Worm (Caenorhabditis elegans) whole organism, young adult: Measurements from ENCODE around the gene C33D9.10.

Source experiments
- B0019.2 ChIP-seq: fragments of 200-800 bp; sonication (Bioruptor generic); conservative IDR thresholded peaks from 2 replicates; pipeline ENCODE4 v1.3.6; 2022; ENCODE audit warnings: missing genetic modification reagents, missing genetic modification characterization, missing compliant biosample characterization
- B0336.3 ChIP-seq: fragments of 200-800 bp; sonication (Bioruptor generic); IDR thresholded peaks from 2 replicates; pipeline ENCODE4 v1.3.6; 2022; ENCODE audit warnings: missing genetic modification characterization, missing compliant biosample characterization
- C06A6.2 ChIP-seq: fragments of 200-800 bp; sonication (Bioruptor generic); conservative IDR thresholded peaks from 2 replicates; pipeline ENCODE4 v1.3.6; 2022; ENCODE audit warnings: missing genetic modification characterization, missing compliant biosample characterization
- D2030.7 ChIP-seq: fragments of 200-800 bp; sonication (Bioruptor generic); IDR thresholded peaks from 2 replicates; pipeline ENCODE4 v1.3.6; 2022; ENCODE audit warnings: missing genetic modification reagents, missing genetic modification characterization, missing compliant biosample characterization
- F10E7.11 ChIP-seq: sonication (generic microtip); optimal IDR thresholded peaks from 2 replicates; lab custom pipeline; 2017; ENCODE audit warnings: mild to moderate bottlenecking, missing genetic modification characterization, moderate library complexity, missing compliant biosample characterization
- F23B12.7 ChIP-seq: sonication (generic microtip); optimal IDR thresholded peaks from 2 replicates; lab custom pipeline; 2017; ENCODE audit warnings: missing genetic modification characterization, mild to moderate bottlenecking, missing compliant biosample characterization, antibody characterized with exemption, moderate library complexity; ENCODE audit not compliant: insufficient read depth
- F33H1.4 ChIP-seq: fragments of 200-800 bp; sonication (Bioruptor generic); IDR thresholded peaks from 2 replicates; pipeline ENCODE4 v1.3.6; 2022; ENCODE audit warnings: missing genetic modification reagents, missing genetic modification characterization, missing compliant biosample characterization
- F37B4.10 ChIP-seq: fragments of 200-800 bp; sonication (Bioruptor generic); IDR thresholded peaks from 2 replicates; pipeline ENCODE4 v1.3.6; 2022; ENCODE audit warnings: missing genetic modification characterization, missing compliant biosample characterization
- F52B5.7 ChIP-seq: sonication (generic microtip); optimal IDR thresholded peaks from 2 replicates; lab custom pipeline; 2016; ENCODE audit warnings: mild to moderate bottlenecking, missing genetic modification characterization, missing compliant biosample characterization
- F57A8.1 ChIP-seq: fragments of 200-800 bp; sonication (Bioruptor generic); optimal IDR thresholded peaks from 2 replicates; lab custom pipeline; 2018; ENCODE audit warnings: mild to moderate bottlenecking, missing genetic modification characterization, moderate library complexity, missing compliant biosample characterization
- K11D2.4 ChIP-seq: fragments of 200-800 bp; sonication (Bioruptor generic); IDR thresholded peaks from 2 replicates; pipeline ENCODE4 v1.3.6; 2022; ENCODE audit warnings: missing genetic modification reagents, missing genetic modification characterization, missing compliant biosample characterization
- K12H6.12 ChIP-seq: fragments of 200-800 bp; sonication (Bioruptor generic); optimal IDR thresholded peaks from 2 replicates; lab custom pipeline; 2018; ENCODE audit warnings: mild to moderate bottlenecking, missing genetic modification characterization, missing compliant biosample characterization
- Y53G8AR.9 ChIP-seq: fragments of 200-800 bp; sonication (Bioruptor generic); conservative IDR thresholded peaks from 2 replicates; pipeline ENCODE4 v1.3.6; 2022; ENCODE audit warnings: missing genetic modification reagents, missing genetic modification characterization, missing compliant biosample characterization
- ZK185.1 ChIP-seq: sonication (generic microtip); optimal IDR thresholded peaks from 2 replicates; lab custom pipeline; 2016; ENCODE audit warnings: mild to moderate bottlenecking, missing genetic modification characterization, missing compliant biosample characterization; ENCODE audit not compliant: poor library complexity, severe bottlenecking
- aptf-2 ChIP-seq: fragments of 200-800 bp; sonication (Bioruptor generic); conservative IDR thresholded peaks from 2 replicates; pipeline ENCODE4 v1.3.6; 2022; ENCODE audit warnings: missing genetic modification reagents, missing genetic modification characterization, missing compliant biosample characterization
- athp-1 ChIP-seq: sonication (generic microtip); optimal IDR thresholded peaks from 2 replicates; lab custom pipeline; 2017; ENCODE audit warnings: mild to moderate bottlenecking, missing genetic modification characterization, missing compliant biosample characterization
- attf-3 ChIP-seq: fragments of 200-800 bp; sonication (Bioruptor generic); conservative IDR thresholded peaks from 2 replicates; pipeline ENCODE4 v1.3.6; 2022; ENCODE audit warnings: missing genetic modification reagents, missing genetic modification characterization, missing compliant biosample characterization
- cebp-1 ChIP-seq, 2 experiments: fragments of 200-800 bp in 1 of 2; sonication (Bioruptor generic) in 1 of 2; sonication (generic microtip) in 1 of 2; IDR thresholded peaks in 1 of 2; optimal IDR thresholded peaks in 1 of 2; 2 replicates each; pipeline versions ENCODE4 v1.3.6 to Lab custom; 2017 to 2022; ENCODE audit warnings: missing compliant biosample characterization in 2 of 2, missing genetic modification characterization in 2 of 2, mild to moderate bottlenecking in 1 of 2, missing genetic modification reagents in 1 of 2, moderate library complexity in 1 of 2
- ceh-27 ChIP-seq: fragments of 200-800 bp; sonication (Bioruptor generic); optimal IDR thresholded peaks from 2 replicates; lab custom pipeline; 2018; ENCODE audit warnings: mild to moderate bottlenecking, missing genetic modification characterization, moderate library complexity, missing compliant biosample characterization
- ceh-79 ChIP-seq: sonication (generic microtip); optimal IDR thresholded peaks from 2 replicates; lab custom pipeline; 2017; ENCODE audit warnings: mild to moderate bottlenecking, missing genetic modification characterization, missing compliant biosample characterization
- dpl-1 ChIP-seq: fragments of 150-350 bp; optimal IDR thresholded peaks from 2 replicates; lab custom pipeline; 2014; ENCODE audit warnings: missing biosample characterization, missing genetic modification reagents, missing genetic modification characterization
- egl-44 ChIP-seq: fragments of 200-800 bp; sonication (Bioruptor generic); IDR thresholded peaks from 2 replicates; pipeline ENCODE4 v1.3.6; 2022; ENCODE audit warnings: missing genetic modification reagents, missing genetic modification characterization, missing compliant biosample characterization
- ekl-4 ChIP-seq: fragments of 200-800 bp; sonication (Bioruptor generic); IDR thresholded peaks from 2 replicates; pipeline ENCODE4 v1.3.6; 2022; ENCODE audit warnings: missing genetic modification reagents, missing genetic modification characterization, missing compliant biosample characterization
- ets-4 ChIP-seq: fragments of 200-800 bp; sonication (Bioruptor generic); optimal IDR thresholded peaks from 2 replicates; lab custom pipeline; 2018; ENCODE audit warnings: mild to moderate bottlenecking, missing genetic modification characterization, missing compliant biosample characterization
- gei-17 ChIP-seq: fragments of 200-800 bp; sonication (Bioruptor generic); optimal IDR thresholded peaks from 2 replicates; lab custom pipeline; 2018; ENCODE audit warnings: mild to moderate bottlenecking, missing genetic modification characterization, missing compliant biosample characterization
- hmg-1.2 ChIP-seq: fragments of 200-800 bp; sonication (Bioruptor generic); IDR thresholded peaks from 2 replicates; pipeline ENCODE4 v1.3.6; 2022; ENCODE audit warnings: missing genetic modification reagents, missing genetic modification characterization, missing compliant biosample characterization
- let-607 ChIP-seq, 2 experiments: fragments of 200-800 bp in 1 of 2; sonication (Bioruptor generic) in 1 of 2; sonication (generic microtip) in 1 of 2; optimal IDR thresholded peaks; 2 replicates each; lab custom pipeline; 2016 to 2018; ENCODE audit warnings: mild to moderate bottlenecking in 2 of 2, missing compliant biosample characterization in 2 of 2, missing genetic modification characterization in 2 of 2, moderate library complexity in 2 of 2, missing genotype in 1 of 2
- lsl-1 ChIP-seq: fragments of 200-800 bp; sonication (Bioruptor generic); optimal IDR thresholded peaks from 2 replicates; lab custom pipeline; 2018; ENCODE audit warnings: mild to moderate bottlenecking, missing genetic modification characterization, moderate library complexity, missing compliant biosample characterization
- madf-10 ChIP-seq: sonication (generic microtip); optimal IDR thresholded peaks from 2 replicates; lab custom pipeline; 2016; ENCODE audit warnings: mild to moderate bottlenecking, missing genetic modification characterization, missing compliant biosample characterization
- madf-8 ChIP-seq: fragments of 200-800 bp; sonication (Bioruptor generic); conservative IDR thresholded peaks from 2 replicates; pipeline ENCODE4 v1.3.6; 2022; ENCODE audit warnings: missing genetic modification reagents, missing genetic modification characterization, missing compliant biosample characterization
- mcd-1 ChIP-seq: fragments of 200-800 bp; sonication (Bioruptor generic); IDR thresholded peaks from 2 replicates; pipeline ENCODE4 v1.3.6; 2022; ENCODE audit warnings: missing genetic modification reagents, missing genetic modification characterization, missing compliant biosample characterization
- nfyb-1 ChIP-seq: fragments of 200-800 bp; sonication (Bioruptor generic); IDR thresholded peaks from 2 replicates; pipeline ENCODE4 v1.3.6; 2022; ENCODE audit warnings: missing genetic modification reagents, missing genetic modification characterization, missing compliant biosample characterization
- nhr-80 ChIP-seq: sonication (generic microtip); optimal IDR thresholded peaks from 2 replicates; lab custom pipeline; 2016; ENCODE audit warnings: missing genetic modification characterization, missing compliant biosample characterization
- pbrm-1 ChIP-seq: fragments of 200-800 bp; sonication (Bioruptor generic); IDR thresholded peaks from 2 replicates; pipeline ENCODE4 v1.3.6; 2022; ENCODE audit warnings: missing genetic modification reagents, missing genetic modification characterization, missing compliant biosample characterization
- pha-4 ChIP-seq: fragments of 150-350 bp; sonication (generic microtip); optimal IDR thresholded peaks from 2 replicates; lab custom pipeline; 2014; ENCODE audit warnings: missing biosample characterization, missing genetic modification reagents, missing genetic modification characterization
- repo-1 ChIP-seq: sonication (generic microtip); optimal IDR thresholded peaks from 2 replicates; lab custom pipeline; 2017; ENCODE audit warnings: mild to moderate bottlenecking, missing genetic modification characterization, missing compliant biosample characterization
- snpc-1.3 ChIP-seq: sonication (generic microtip); optimal IDR thresholded peaks from 2 replicates; lab custom pipeline; 2017; ENCODE audit warnings: missing genetic modification characterization, mild to moderate bottlenecking, missing compliant biosample characterization, antibody characterized with exemption, moderate library complexity, missing genotype, missing genetic modification reagents; ENCODE audit not compliant: insufficient read depth
- tbp1 ChIP-seq: fragments of 200-800 bp; sonication (Bioruptor generic); optimal IDR thresholded peaks from 2 replicates; lab custom pipeline; 2018; ENCODE audit warnings: mild to moderate bottlenecking, missing genetic modification characterization, missing compliant biosample characterization
- tlf-1 ChIP-seq: fragments of 200-800 bp; sonication (Bioruptor generic); optimal IDR thresholded peaks from 2 replicates; lab custom pipeline; 2018; ENCODE audit warnings: mild to moderate bottlenecking, missing genetic modification characterization, missing compliant biosample characterization
- ztf-28 ChIP-seq: fragments of 200-800 bp; sonication (Bioruptor generic); IDR thresholded peaks from 2 replicates; pipeline ENCODE4 v1.3.6; 2022; ENCODE audit warnings: missing genetic modification reagents, missing genetic modification characterization, missing compliant biosample characterization
- ztf-3 ChIP-seq: fragments of 200-800 bp; sonication (Bioruptor generic); optimal IDR thresholded peaks from 2 replicates; lab custom pipeline; 2018; ENCODE audit warnings: mild to moderate bottlenecking, missing genetic modification characterization, missing compliant biosample characterization
- ztf-6 ChIP-seq: fragments of 200-800 bp; sonication (Bioruptor generic); IDR thresholded peaks from 2 replicates; pipeline ENCODE4 v1.3.6; 2022; ENCODE audit warnings: missing genetic modification reagents, missing genetic modification characterization, missing compliant biosample characterization

C33D9.10 gene

ce11 chrIV:8743654-8744332 lies 44.2 kb downstream of the C33D9.10 start, which contains the start of gene F21D5.7 (continued):
- 0 out of 2 replicates have a peak, but pooled peaks have one; percentile 41 for TF ChIP-seq attf-3 (GFP tag; lab: Robert Waterston, UW)
- TF ChIP-seq Y53G8AR.9 (GFP tag; lab: Robert Waterston, UW) = peak; percentile 81
- TF ChIP-seq pbrm-1 (GFP tag; lab: Robert Waterston, UW) = 0 out of 2 replicates have a peak, but pooled peaks have one; percentile 64
- TF ChIP-seq mcd-1 (GFP tag; lab: Robert Waterston, UW) = peak; percentile 75
- peak; percentile 19 for TF ChIP-seq K12H6.12 (tag; lab: Kevin White, UChicago)
- TF ChIP-seq lsl-1 (GFP tag; lab: Kevin White, UChicago) = peak; percentile 55
- TF ChIP-seq ZK185.1 (tag; lab: Kevin White, UChicago) = peak; percentile 63
- no peak for TF ChIP-seq C06A6.2 (GFP tag; lab: Robert Waterston, UW)
- TF ChIP-seq pha-4 (tag; lab: Kevin White, UChicago) = peak; percentile 25
- TF ChIP-seq nhr-80 (tag; lab: Kevin White, UChicago) = peak; percentile 67
- TF ChIP-seq ztf-3 (GFP tag; lab: Kevin White, UChicago) = no peak
- TF ChIP-seq B0336.3 (GFP tag; lab: Robert Waterston, UW) = peak; percentile 71; the same call in 1 of the 2 replicates
- TF ChIP-seq K11D2.4 (GFP tag; lab: Robert Waterston, UW) = peak; percentile 71; the same call in 1 of the 2 replicates
- no peak for TF ChIP-seq athp-1
- TF ChIP-seq nfyb-1 (GFP tag; lab: Robert Waterston, UW) = peak; percentile 79
- TF ChIP-seq egl-44 (GFP tag; lab: Robert Waterston, UW) = no peak
- TF ChIP-seq B0019.2 = no peak
- TF ChIP-seq F37B4.10 (GFP tag; lab: Robert Waterston, UW) = no peak
- peak; percentile 34 for TF ChIP-seq snpc-1.3 (tag; lab: Kevin White, UChicago)
- peak; percentile 55 for TF ChIP-seq tbp1 (GFP tag; lab: Kevin White, UChicago)
- peak; percentile 60 for TF ChIP-seq tlf-1
- no peak for TF ChIP-seq aptf-2
- no peak for TF ChIP-seq gei-17 (GFP tag; lab: Kevin White, UChicago)
- peak; percentile 13 for TF ChIP-seq dpl-1 (GFP tag; lab: Kevin White, UChicago)
- TF ChIP-seq F10E7.11 (tag; lab: Kevin White, UChicago) = no peak
- no peak for TF ChIP-seq F57A8.1 (GFP tag; lab: Kevin White, UChicago)
- TF ChIP-seq madf-8 (GFP tag; lab: Robert Waterston, UW) = peak; percentile 36
- no peak for TF ChIP-seq ztf-28 (GFP tag; lab: Robert Waterston, UW)
- peak; percentile 43 for TF ChIP-seq ceh-27
- TF ChIP-seq hmg-1.2 = peak; percentile 52
- peak; percentile 41 for TF ChIP-seq F33H1.4
- TF ChIP-seq ztf-6 (GFP tag; lab: Robert Waterston, UW) = no peak
- TF ChIP-seq let-607 (tag; optimal IDR thresholded peaks at IDR 0.05; lab: Kevin White, UChicago) = peak; percentile 97
- TF ChIP-seq F23B12.7 = peak; percentile 63
- TF ChIP-seq ets-4 (GFP tag; lab: Kevin White, UChicago) = no peak
- peak; percentile 22; the same call in 1 of the 2 replicates for TF ChIP-seq cebp-1 (GFP tag; IDR thresholded peaks at IDR 0.05; lab: Robert Waterston, UW)
- TF ChIP-seq cebp-1 (tag; optimal IDR thresholded peaks at IDR 0.05; lab: Kevin White, UChicago) = peak; percentile 93
- TF ChIP-seq F52B5.7 (tag; lab: Kevin White, UChicago) = no peak
- TF ChIP-seq ekl-4 (GFP tag; lab: Robert Waterston, UW) = peak; percentile 68; the same call in 1 of the 2 replicates
- peak; percentile 30 for TF ChIP-seq repo-1 (tag; lab: Kevin White, UChicago)
- TF ChIP-seq ceh-79 (tag; lab: Kevin White, UChicago) = no peak
- peak; percentile 69 for TF ChIP-seq madf-10
- TF ChIP-seq D2030.7 = peak; percentile 27; the same call in 1 of the 2 replicates
